Fruit fly (Drosophila melanogaster) whole organism, embryonic: ENCODE measurements around the gene SppL.

Source experiments
- Abd-B ChIP-seq: fragments of 200-800 bp; sonication (Bioruptor generic); optimal IDR thresholded peaks from 2 replicates; lab custom pipeline; 2018; ENCODE audit warnings: missing biosample characterization, mild to moderate bottlenecking, missing genetic modification characterization, moderate library complexity
- Atf3 ChIP-seq: fragments of 200-800 bp; sonication (Bioruptor generic); optimal IDR thresholded peaks from 3 replicates; lab custom pipeline; 2016; ENCODE audit warnings: missing biosample characterization, missing genetic modification characterization
- Bdp1 ChIP-seq: fragments of 200-800 bp; sonication (Bioruptor generic); optimal IDR thresholded peaks from 3 replicates; lab custom pipeline; 2016; ENCODE audit warnings: missing biosample characterization, missing genetic modification characterization
- CG1024 ChIP-seq: fragments of 200-800 bp; sonication (Bioruptor generic); IDR thresholded peaks from 2 replicates; pipeline ENCODE4 v1.3.6; 2022; ENCODE audit warnings: missing biosample characterization, missing genetic modification characterization
- CG10267 ChIP-seq: fragments of 200-800 bp; sonication (Bioruptor generic); optimal IDR thresholded peaks from 2 replicates; lab custom pipeline; 2018; ENCODE audit warnings: missing biosample characterization, mild to moderate bottlenecking, missing genetic modification characterization, moderate library complexity
- CG10959 ChIP-seq: fragments of 200-800 bp; sonication (Bioruptor generic); IDR thresholded peaks from 2 replicates; pipeline ENCODE4 v1.3.6; 2022; ENCODE audit warnings: missing biosample characterization, missing genetic modification characterization
- CG12104 ChIP-seq: fragments of 200-800 bp; sonication (Bioruptor generic); optimal IDR thresholded peaks from 3 replicates; lab custom pipeline; 2016; ENCODE audit warnings: missing biosample characterization, missing genetic modification characterization
- CG1233 ChIP-seq: fragments of 200-800 bp; sonication (Bioruptor generic); optimal IDR thresholded peaks from 4 replicates; lab custom pipeline; 2018; ENCODE audit warnings: missing biosample characterization, mild to moderate bottlenecking, missing genetic modification characterization
- CG16863 ChIP-seq: fragments of 200-800 bp; sonication (Bioruptor generic); optimal IDR thresholded peaks from 3 replicates; lab custom pipeline; 2016; ENCODE audit warnings: missing biosample characterization, missing genetic modification characterization
- CG17328 ChIP-seq: fragments of 200-800 bp; sonication (Bioruptor generic); IDR thresholded peaks from 2 replicates; pipeline ENCODE4 v1.3.6; 2022; ENCODE audit warnings: missing biosample characterization, missing genetic modification characterization
- CG17829 ChIP-seq: fragments of 200-800 bp; optimal IDR thresholded peaks from 2 replicates; lab custom pipeline; 2019; ENCODE audit warnings: missing biosample characterization, mild to moderate bottlenecking, missing genetic modification characterization, moderate library complexity
- CG1832 ChIP-seq: fragments of 200-800 bp; sonication (Bioruptor generic); optimal IDR thresholded peaks from 2 replicates; lab custom pipeline; 2017; ENCODE audit warnings: missing biosample characterization, mild to moderate bottlenecking, missing genetic modification characterization, inconsistent platforms
- CG32772 ChIP-seq: fragments of 200-800 bp; sonication (Bioruptor generic); IDR thresholded peaks from 2 replicates; pipeline ENCODE4 v1.3.6; 2022; ENCODE audit warnings: missing biosample characterization, missing genetic modification characterization
- CG3847 ChIP-seq: fragments of 200-800 bp; sonication (Bioruptor generic); IDR thresholded peaks from 2 replicates; pipeline ENCODE4 v1.3.6; 2022; ENCODE audit warnings: missing biosample characterization, missing genetic modification characterization
- CG4282 ChIP-seq: fragments of 200-800 bp; sonication (Bioruptor generic); optimal IDR thresholded peaks from 2 replicates; lab custom pipeline; 2016; ENCODE audit warnings: missing biosample characterization, missing genetic modification characterization
- CG6689 ChIP-seq: fragments of 200-800 bp; sonication (Bioruptor generic); IDR thresholded peaks from 2 replicates; pipeline ENCODE4 v1.3.6; 2022; ENCODE audit warnings: missing biosample characterization, missing genetic modification characterization
- CG7745 ChIP-seq: fragments of 200-800 bp; sonication (Bioruptor generic); optimal IDR thresholded peaks from 2 replicates; lab custom pipeline; 2018; ENCODE audit warnings: missing biosample characterization, mild to moderate bottlenecking, missing genetic modification characterization, moderate library complexity
- CG7928 ChIP-seq: fragments of 200-800 bp; sonication (Bioruptor generic); optimal IDR thresholded peaks from 2 replicates; lab custom pipeline; 2017; ENCODE audit warnings: missing biosample characterization, mild to moderate bottlenecking, missing genetic modification characterization
- CG8290 ChIP-seq, 3 experiments: fragments of 200-800 bp; sonication (Bioruptor generic); optimal IDR thresholded peaks; 2 replicates each; lab custom pipeline; 2016 to 2019; ENCODE audit warnings: missing biosample characterization in 3 of 3, missing genetic modification characterization in 3 of 3, mild to moderate bottlenecking in 2 of 3, moderate library complexity in 1 of 3
- CG8388 ChIP-seq: fragments of 200-800 bp; sonication (Bioruptor generic); optimal IDR thresholded peaks from 2 replicates; lab custom pipeline; 2019; ENCODE audit warnings: missing biosample characterization, mild to moderate bottlenecking, missing genetic modification characterization, moderate library complexity
- CG9609 ChIP-seq: fragments of 200-800 bp; sonication (Bioruptor generic); optimal IDR thresholded peaks from 3 replicates; lab custom pipeline; 2016; ENCODE audit warnings: missing biosample characterization, missing genetic modification characterization
- CG9932 ChIP-seq: fragments of 200-800 bp; sonication (Bioruptor generic); IDR thresholded peaks from 2 replicates; pipeline ENCODE4 v1.3.6; 2022; ENCODE audit warnings: missing biosample characterization, missing genetic modification characterization
- Dip3 ChIP-seq: fragments of 200-800 bp; sonication (Bioruptor generic); optimal IDR thresholded peaks from 3 replicates; lab custom pipeline; 2016; ENCODE audit warnings: missing biosample characterization, missing genetic modification characterization
- Ets97D ChIP-seq: fragments of 200-800 bp; sonication (Bioruptor generic); optimal IDR thresholded peaks from 3 replicates; lab custom pipeline; 2016; ENCODE audit warnings: missing biosample characterization, missing genetic modification characterization
- HmgD ChIP-seq: fragments of 200-800 bp; sonication (Bioruptor generic); optimal IDR thresholded peaks from 3 replicates; lab custom pipeline; 2016; ENCODE audit warnings: missing biosample characterization, missing genetic modification characterization
- Hr39 ChIP-seq: fragments of >200 bp; optimal IDR thresholded peaks from 2 replicates; lab custom pipeline; 2017
- Hr51 ChIP-seq, 2 experiments: fragments of 200-800 bp; sonication (Bioruptor generic); optimal IDR thresholded peaks; 2 replicates in 1 of 2; 3 replicates in 1 of 2; lab custom pipeline; 2016 to 2018; ENCODE audit warnings: missing biosample characterization in 2 of 2, missing genetic modification characterization in 2 of 2, mild to moderate bottlenecking in 1 of 2, moderate library complexity in 1 of 2
- Lhr ChIP-seq: fragments of 200-800 bp; sonication (Bioruptor generic); optimal IDR thresholded peaks from 3 replicates; lab custom pipeline; 2017; ENCODE audit warnings: mild to moderate bottlenecking, missing biosample characterization, missing genetic modification reagents, missing genetic modification characterization
- Ptx1 ChIP-seq: fragments of 200-800 bp; sonication (Bioruptor generic); IDR thresholded peaks from 2 replicates; pipeline ENCODE4 v1.3.6; 2022; ENCODE audit warnings: missing biosample characterization, missing genetic modification characterization
- Sin3A ChIP-seq: fragments of >200 bp; optimal IDR thresholded peaks from 2 replicates; lab custom pipeline; 2018
- Stat92E ChIP-seq, 3 experiments: fragments of >200 bp in 2 of 3; fragments of 200-800 bp in 1 of 3; sonication (Bioruptor generic) in 1 of 3; optimal IDR thresholded peaks; 2 replicates each; lab custom pipeline; 2017 to 2019; ENCODE audit warnings: missing biosample characterization in 3 of 3, missing genetic modification characterization in 3 of 3, mild to moderate bottlenecking in 1 of 3, moderate library complexity in 1 of 3
- ab ChIP-seq: fragments of 200-800 bp; sonication (Bioruptor generic); optimal IDR thresholded peaks from 2 replicates; lab custom pipeline; 2016; ENCODE audit warnings: missing biosample characterization, missing genetic modification characterization
- ap ChIP-seq: fragments of 200-800 bp; sonication (Bioruptor generic); IDR thresholded peaks from 2 replicates; pipeline ENCODE4 v1.3.6; 2022; ENCODE audit warnings: missing biosample characterization, missing genetic modification characterization
- crp ChIP-seq, 2 experiments: fragments of 200-800 bp; sonication (Bioruptor generic); optimal IDR thresholded peaks; 2 replicates in 1 of 2; 3 replicates in 1 of 2; lab custom pipeline; 2017; ENCODE audit warnings: missing biosample characterization in 2 of 2, missing genetic modification characterization in 2 of 2, mild to moderate bottlenecking in 1 of 2, moderate library complexity in 1 of 2
- dimm ChIP-seq: fragments of 200-800 bp; sonication (Bioruptor generic); IDR thresholded peaks from 2 replicates; pipeline ENCODE4 v1.3.6; 2022; ENCODE audit warnings: missing biosample characterization, missing genetic modification characterization
- disco-r ChIP-seq: fragments of 200-800 bp; sonication (Bioruptor generic); optimal IDR thresholded peaks from 2 replicates; lab custom pipeline; 2016; ENCODE audit warnings: missing biosample characterization, missing genetic modification characterization
- en ChIP-seq: fragments of 200-800 bp; sonication (Bioruptor generic); optimal IDR thresholded peaks from 2 replicates; lab custom pipeline; 2016; ENCODE audit warnings: missing biosample characterization, missing genetic modification characterization
- her ChIP-seq: fragments of 200-800 bp; sonication (Bioruptor generic); optimal IDR thresholded peaks from 2 replicates; lab custom pipeline; 2016; ENCODE audit warnings: missing biosample characterization, missing genetic modification characterization
- hkb ChIP-seq, 2 experiments: fragments of 200-800 bp in 1 of 2; fragments of >200 bp in 1 of 2; sonication (Bioruptor generic) in 1 of 2; IDR thresholded peaks in 1 of 2; optimal IDR thresholded peaks in 1 of 2; 2 replicates each; pipeline versions ENCODE4 v1.3.6 to Lab custom; 2017 to 2022; ENCODE audit warnings: missing biosample characterization in 1 of 2, missing genetic modification characterization in 1 of 2
- nom ChIP-seq: fragments of 200-800 bp; sonication (Bioruptor generic); optimal IDR thresholded peaks from 2 replicates; lab custom pipeline; 2017; ENCODE audit warnings: missing biosample characterization, missing genetic modification characterization, mild to moderate bottlenecking, moderate library complexity, missing genetic modification reagents
- odd ChIP-seq: fragments of 200-800 bp; sonication (Bioruptor generic); optimal IDR thresholded peaks from 2 replicates; lab custom pipeline; 2017; ENCODE audit warnings: missing biosample characterization, mild to moderate bottlenecking, missing genetic modification characterization
- sc ChIP-seq, 3 experiments: fragments of >200 bp in 2 of 3; fragments of 200-800 bp in 1 of 3; sonication (Bioruptor generic) in 1 of 3; optimal IDR thresholded peaks; 2 replicates in 2 of 3; 3 replicates in 1 of 3; lab custom pipeline; 2017; ENCODE audit warnings: mild to moderate bottlenecking in 1 of 3, missing biosample characterization in 1 of 3, missing genetic modification characterization in 1 of 3, missing genetic modification reagents in 1 of 3
- sna ChIP-seq: fragments of 200-800 bp; sonication (Bioruptor generic); IDR thresholded peaks from 2 replicates; pipeline ENCODE4 v1.3.6; 2022; ENCODE audit warnings: missing biosample characterization, missing genetic modification characterization; ENCODE audit not compliant: partially characterized antibody
- sob ChIP-seq: fragments of 200-800 bp; sonication (Bioruptor generic); IDR thresholded peaks from 2 replicates; pipeline ENCODE4 v1.3.6; 2022; ENCODE audit warnings: missing biosample characterization, missing genetic modification characterization
- ssp ChIP-seq: fragments of 200-800 bp; sonication (Bioruptor generic); IDR thresholded peaks from 2 replicates; pipeline ENCODE4 v1.3.6; 2022; ENCODE audit warnings: missing biosample characterization, missing genetic modification characterization
- tap ChIP-seq: fragments of 200-800 bp; optimal IDR thresholded peaks from 3 replicates; lab custom pipeline; 2019; ENCODE audit warnings: missing biosample characterization, mild to moderate bottlenecking, missing genetic modification characterization, moderate library complexity
- trem ChIP-seq: fragments of 200-800 bp; optimal IDR thresholded peaks from 3 replicates; lab custom pipeline; 2019; ENCODE audit warnings: missing biosample characterization, mild to moderate bottlenecking, missing genetic modification characterization, moderate library complexity
- zen ChIP-seq: fragments of 200-800 bp; sonication (Bioruptor generic); optimal IDR thresholded peaks from 3 replicates; lab custom pipeline; 2018; ENCODE audit warnings: missing biosample characterization, mild to moderate bottlenecking, missing genetic modification characterization, moderate library complexity
- zfh1 ChIP-seq: fragments of 200-800 bp; sonication (Bioruptor generic); IDR thresholded peaks from 3 replicates; pipeline ENCODE4 v1.3.6; 2022; ENCODE audit warnings: missing biosample characterization, missing genetic modification characterization

SppL gene

DNA sequence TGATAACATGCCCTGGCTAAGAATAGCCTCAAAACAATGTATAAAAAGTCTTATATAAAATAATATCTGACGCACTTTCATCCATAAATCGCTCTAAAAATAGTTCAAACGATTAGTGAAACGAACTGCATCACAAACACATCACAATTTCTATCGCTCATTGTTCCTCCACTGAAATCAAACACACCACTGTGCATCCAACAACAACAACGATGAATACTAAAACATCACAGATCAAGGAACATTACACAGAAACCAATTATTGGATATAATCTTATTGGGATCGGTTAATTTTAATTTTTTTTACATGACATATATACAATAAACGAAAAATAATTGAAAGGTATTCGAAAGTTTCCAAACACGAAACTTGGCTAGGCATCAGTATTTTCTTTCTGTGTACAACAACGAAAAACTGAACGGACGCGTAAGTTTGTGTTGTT lies 2.4 kb upstream of the SppL start (continued):
- TF ChIP-seq ap (GFP tag; lab: Robert Waterston, UW) (peak; percentile 72), hkb (optimal IDR thresholded peaks at IDR 0.05; lab: Kevin White, UChicago) (no peak), hkb (GFP tag; IDR thresholded peaks at IDR 0.05; lab: Robert Waterston, UW) (peak; percentile 87), CG9932 (GFP tag; lab: Robert Waterston, UW) (no peak; the same call in none of the 2 replicates), dimm (GFP tag; lab: Robert Waterston, UW) (peak; percentile 70), CG8388 (GFP tag; lab: Kevin White, UChicago) (peak; percentile 77), CG10267 (tag; lab: Kevin White, UChicago) (peak; percentile 74), CG4282 (GFP tag; lab: Kevin White, UChicago) (no peak), odd (GFP tag; lab: Kevin White, UChicago) (peak; percentile 37), disco-r (GFP tag; lab: Kevin White, UChicago) (no peak), ssp (peak; percentile 69), CG7745 (tag; lab: Kevin White, UChicago) (no peak), sc (optimal IDR thresholded peaks at IDR 0.05; lab: Kevin White, UChicago) (no peak), sc (GFP tag; optimal IDR thresholded peaks at IDR 0.05; lab: Kevin White, UChicago) (peak; percentile 69), CG6689 (GFP tag; lab: Robert Waterston, UW) (peak; percentile 74), tap (tag; lab: Kevin White, UChicago) (peak; percentile 81), CG1233 (GFP tag; lab: Kevin White, UChicago) (peak; percentile 34), Sin3A (lab: Kevin White, UChicago) (no peak), Lhr (GFP tag; lab: Kevin White, UChicago) (peak; percentile 40), CG17829 (peak; percentile 86), Stat92E (GFP tag; optimal IDR thresholded peaks at IDR 0.05; lab: Kevin White, UChicago) (no peak), nom (GFP tag; lab: Kevin White, UChicago) (no peak), CG7928 (GFP tag; lab: Kevin White, UChicago) (no peak), CG1024 (GFP tag; lab: Robert Waterston, UW) (peak; percentile 66), Bdp1 (GFP tag; lab: Kevin White, UChicago) (no peak), zfh1 (GFP tag; lab: Robert Waterston, UW) (no peak; the same call in 1 of the 3 replicates), CG3847 (no peak; the same call in none of the 2 replicates), CG12104 (GFP tag; lab: Kevin White, UChicago) (peak; percentile 65), Ptx1 (GFP tag; lab: Robert Waterston, UW) (peak; percentile 88), Ets97D (peak; percentile 55), Hr39 (lab: Kevin White, UChicago) (no peak), trem (tag; lab: Kevin White, UChicago) (peak; percentile 63), CG9609 (peak; percentile 60), zen (tag; lab: Kevin White, UChicago) (no peak), Abd-B (GFP tag; lab: Kevin White, UChicago) (peak; percentile 82), her (no peak), Dip3 (GFP tag; lab: Kevin White, UChicago) (peak; percentile 64), HmgD (GFP tag; lab: Kevin White, UChicago) (no peak), Atf3 (GFP tag; lab: Kevin White, UChicago) (peak; percentile 48), crp (GFP tag; optimal IDR thresholded peaks at IDR 0.05; lab: Kevin White, UChicago) (no peak), sob (peak; percentile 77; the same call in 1 of the 2 replicates), CG16863 (GFP tag; lab: Kevin White, UChicago) (peak; percentile 63), ab (GFP tag; lab: Kevin White, UChicago) (peak; percentile 57), CG17328 (GFP tag; lab: Robert Waterston, UW) (peak; percentile 83), CG32772 (GFP tag; lab: Robert Waterston, UW) (peak; percentile 84), en (GFP tag; lab: Kevin White, UChicago) (no peak), CG10959 (GFP tag; lab: Robert Waterston, UW) (no peak; the same call in 1 of the 2 replicates), CG1832 (GFP tag; lab: Kevin White, UChicago) (no peak), Hr51 (GFP tag; optimal IDR thresholded peaks at IDR 0.05; lab: Kevin White, UChicago) (peak; percentile 45 to 83), CG8290 (GFP tag; optimal IDR thresholded peaks at IDR 0.05; lab: Kevin White, UChicago) (peak; percentile 56), CG8290 (tag; optimal IDR thresholded peaks at IDR 0.05; lab: Kevin White, UChicago) (peak in 1 of 2 experiments; percentile 79), sna (GFP tag; lab: Robert Waterston, UW) (no peak)
